Fruit fly (Drosophila melanogaster): ENCODE measurements around the gene CG2004.

Gene CG2004

dm6 chrX:8690003-8690402 lies 24.7 kb downstream of the CG2004 start, which contains the start of the genes Ppt1 and Ogg1:
Gene Ppt1, minus strand, starts transcription at chrX:8690227.
Gene Ogg1, plus strand, starts transcription at chrX:8690327.
- TF ChIP-seq Sin3A (optimal IDR thresholded peaks at IDR 0.05) (no peak), Myc (optimal IDR thresholded peaks at IDR 0.05) (no peak), psq (optimal IDR thresholded peaks at IDR 0.05) (no peak), h (optimal IDR thresholded peaks at IDR 0.05) (no peak), insv (optimal IDR thresholded peaks at IDR 0.05) (no peak), ttk (optimal IDR thresholded peaks at IDR 0.05) (no peak)

dm6 chrX:8685394-8685793 lies 29.3 kb downstream of the CG2004 start:
- TF ChIP-seq Sin3A (optimal IDR thresholded peaks at IDR 0.05) = no peak
- TF ChIP-seq ttk (optimal IDR thresholded peaks at IDR 0.05) = no peak
- no peak for TF ChIP-seq insv (optimal IDR thresholded peaks at IDR 0.05)
- TF ChIP-seq Myc (optimal IDR thresholded peaks at IDR 0.05) = no peak
- no peak for TF ChIP-seq h (optimal IDR thresholded peaks at IDR 0.05)
- TF ChIP-seq psq (optimal IDR thresholded peaks at IDR 0.05) = no peak

- no peak for TF ChIP-seq h (optimal IDR thresholded peaks at IDR 0.05)
- no peak for TF ChIP-seq Sin3A (optimal IDR thresholded peaks at IDR 0.05)
- TF ChIP-seq Myc (optimal IDR thresholded peaks at IDR 0.05) = no peak
- TF ChIP-seq insv (optimal IDR thresholded peaks at IDR 0.05) = no peak
- no peak for TF ChIP-seq psq (optimal IDR thresholded peaks at IDR 0.05)
- no peak for TF ChIP-seq ttk (optimal IDR thresholded peaks at IDR 0.05)
These were observed 32.7 kb downstream of the CG2004 start for dm6 chrX:8681822-8682632.

- TF ChIP-seq ttk (optimal IDR thresholded peaks at IDR 0.05) (no peak), Myc (optimal IDR thresholded peaks at IDR 0.05) (no peak), Sin3A (optimal IDR thresholded peaks at IDR 0.05) (no peak), insv (optimal IDR thresholded peaks at IDR 0.05) (no peak), h (optimal IDR thresholded peaks at IDR 0.05) (no peak), psq (optimal IDR thresholded peaks at IDR 0.05) (no peak)
These were observed 33.4 kb downstream of the CG2004 start, which contains the start of gene CAH3 for dm6 chrX:8681189-8681821. Gene CAH3, plus strand, starts transcription at chrX:8681252.

dm6 chrX:8677434-8677833 lies 37.3 kb downstream of the CG2004 start:
- TF ChIP-seq psq (optimal IDR thresholded peaks at IDR 0.05) = no peak
- no peak for TF ChIP-seq Myc (optimal IDR thresholded peaks at IDR 0.05)
- TF ChIP-seq ttk (optimal IDR thresholded peaks at IDR 0.05) = no peak
- no peak for TF ChIP-seq insv (optimal IDR thresholded peaks at IDR 0.05)
- no peak for TF ChIP-seq Sin3A (optimal IDR thresholded peaks at IDR 0.05)
- no peak for TF ChIP-seq h (optimal IDR thresholded peaks at IDR 0.05)

- TF ChIP-seq ttk (optimal IDR thresholded peaks at IDR 0.05) (no peak), h (optimal IDR thresholded peaks at IDR 0.05) (no peak), Myc (optimal IDR thresholded peaks at IDR 0.05) (no peak), psq (optimal IDR thresholded peaks at IDR 0.05) (no peak), insv (optimal IDR thresholded peaks at IDR 0.05) (no peak), Sin3A (optimal IDR thresholded peaks at IDR 0.05) (no peak)
These were observed 38.0 kb downstream of the CG2004 start, which contains the start of gene Rubicon for dm6 chrX:8676631-8677224. Gene Rubicon, plus strand, starts transcription at chrX:8677063.

- TF ChIP-seq psq (optimal IDR thresholded peaks at IDR 0.05) (no peak), h (optimal IDR thresholded peaks at IDR 0.05) (no peak), Sin3A (optimal IDR thresholded peaks at IDR 0.05) (no peak), insv (optimal IDR thresholded peaks at IDR 0.05) (no peak), ttk (optimal IDR thresholded peaks at IDR 0.05) (no peak), Myc (optimal IDR thresholded peaks at IDR 0.05) (no peak)
These were observed 43.1 kb downstream of the CG2004 start for dm6 chrX:8671348-8672298.

- TF ChIP-seq h (optimal IDR thresholded peaks at IDR 0.05) = no peak
- TF ChIP-seq Myc (optimal IDR thresholded peaks at IDR 0.05) = no peak
- no peak for TF ChIP-seq Sin3A (optimal IDR thresholded peaks at IDR 0.05)
- TF ChIP-seq ttk (optimal IDR thresholded peaks at IDR 0.05) = no peak
- no peak for TF ChIP-seq insv (optimal IDR thresholded peaks at IDR 0.05)
- TF ChIP-seq psq (optimal IDR thresholded peaks at IDR 0.05) = no peak
These were observed 45.3 kb downstream of the CG2004 start for dm6 chrX:8669434-8669833.

dm6 chrX:8667709-8668108 lies 47.0 kb downstream of the CG2004 start:
- no peak for TF ChIP-seq Myc (optimal IDR thresholded peaks at IDR 0.05)
- TF ChIP-seq ttk (optimal IDR thresholded peaks at IDR 0.05) = no peak
- no peak for TF ChIP-seq psq (optimal IDR thresholded peaks at IDR 0.05)
- no peak for TF ChIP-seq Sin3A (optimal IDR thresholded peaks at IDR 0.05)
- TF ChIP-seq h (optimal IDR thresholded peaks at IDR 0.05) = no peak
- no peak for TF ChIP-seq insv (optimal IDR thresholded peaks at IDR 0.05)

- TF ChIP-seq Sin3A (optimal IDR thresholded peaks at IDR 0.05) (no peak), Myc (optimal IDR thresholded peaks at IDR 0.05) (no peak), h (optimal IDR thresholded peaks at IDR 0.05) (no peak), ttk (optimal IDR thresholded peaks at IDR 0.05) (no peak), insv (optimal IDR thresholded peaks at IDR 0.05) (no peak), psq (optimal IDR thresholded peaks at IDR 0.05) (no peak)
These were observed 47.7 kb downstream of the CG2004 start for dm6 chrX:8667070-8667469.
